Fruit fly (Drosophila melanogaster): Measurements from ENCODE around the gene Gp93.

Gene Gp93

DNA sequence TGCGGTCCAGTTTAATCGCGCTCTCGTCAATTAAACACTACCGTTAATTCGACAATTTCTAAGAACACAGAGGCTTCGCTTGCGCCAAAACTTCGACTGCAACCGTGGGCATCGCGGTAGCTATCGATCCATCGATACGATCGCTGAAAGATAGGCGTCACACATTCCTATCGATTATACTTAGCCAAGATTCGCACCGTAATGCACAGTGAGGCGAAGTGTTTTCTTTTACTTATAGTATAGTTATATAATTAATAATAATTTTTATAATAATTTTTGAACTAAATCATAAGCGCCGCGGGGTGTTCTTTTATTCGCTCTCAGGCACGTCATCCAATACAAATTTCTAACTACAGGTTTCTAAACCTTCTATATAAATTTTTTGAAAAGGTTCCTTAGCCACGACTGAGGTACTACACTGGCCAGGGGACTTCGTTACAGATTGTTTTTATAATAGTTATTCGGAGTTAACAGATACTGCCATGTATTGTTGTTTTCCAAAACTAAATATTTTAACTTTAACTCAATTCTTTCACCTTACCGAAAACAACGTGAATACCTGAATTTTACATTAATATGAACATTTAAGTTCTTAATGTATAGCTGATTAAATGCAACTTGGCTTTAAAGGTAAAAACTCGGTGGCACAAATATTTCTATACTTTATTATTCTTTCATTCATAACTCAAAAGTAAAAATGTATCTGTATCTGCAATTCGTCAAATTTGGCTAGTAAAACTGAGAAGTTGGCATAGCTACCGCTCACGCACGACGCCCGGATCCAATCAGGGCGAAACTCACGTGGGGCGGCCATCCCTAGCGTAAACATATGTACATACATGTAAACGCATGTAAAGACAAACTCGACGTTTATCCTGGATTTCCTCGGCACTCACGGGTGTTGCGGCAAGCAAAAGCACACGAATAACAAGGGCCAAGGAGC, 10.5 kb upstream of the Gp93 start, which contains the start of the genes NSD and BOD1 (continued):
- TF ChIP-seq B-H1 (GFP tag; IDR thresholded peaks at IDR 0.05) (peak; percentile 45; the same call in 2 of the 3 replicates), TFAM (GFP tag; optimal IDR thresholded peaks at IDR 0.05) (no peak), CG6791 (GFP tag; IDR thresholded peaks at IDR 0.05; ENCODE audit: partially characterized antibody) (peak; percentile 98), CG15011 (GFP tag; optimal IDR thresholded peaks at IDR 0.05) (no peak), CG10462 (GFP tag; optimal IDR thresholded peaks at IDR 0.05) (peak; percentile 17), CG8290 (GFP tag; optimal IDR thresholded peaks at IDR 0.05) (no peak), CG8290 (tag; optimal IDR thresholded peaks at IDR 0.05) (no peak), ap (GFP tag; IDR thresholded peaks at IDR 0.05) (no peak), CG15269 (tag; optimal IDR thresholded peaks at IDR 0.05) (peak; percentile 51), lbe (GFP tag; optimal IDR thresholded peaks at IDR 0.05) (no peak), HHEX (GFP tag; optimal IDR thresholded peaks at IDR 0.05) (peak; percentile 28), repo (GFP tag; optimal IDR thresholded peaks at IDR 0.05) (no peak), trem (tag; optimal IDR thresholded peaks at IDR 0.05) (peak; percentile 95), Atf6 (GFP tag; IDR thresholded peaks at IDR 0.05) (no peak), CG9876 (GFP tag; optimal IDR thresholded peaks at IDR 0.05) (peak; percentile 2), sd (tag; optimal IDR thresholded peaks at IDR 0.05) (no peak), mam (GFP tag; optimal IDR thresholded peaks at IDR 0.05) (peak; percentile 57), CG8924 (tag; optimal IDR thresholded peaks at IDR 0.05) (peak; percentile 54), CG2678 (tag; optimal IDR thresholded peaks at IDR 0.05) (peak; percentile 55), Abd-B (GFP tag; optimal IDR thresholded peaks at IDR 0.05) (peak; percentile 61), so (GFP tag; IDR thresholded peaks at IDR 0.05) (no peak), Spps (tag; optimal IDR thresholded peaks at IDR 0.05) (no peak), zen (tag; optimal IDR thresholded peaks at IDR 0.05) (peak; percentile 24), CG10209 (GFP tag; optimal IDR thresholded peaks at IDR 0.05) (peak; percentile 48), ems (GFP tag; optimal IDR thresholded peaks at IDR 0.05) (no peak), jumu (GFP tag; optimal IDR thresholded peaks at IDR 0.05) (peak; percentile 6), crc (GFP tag; optimal IDR thresholded peaks at IDR 0.05) (no peak), lab (GFP tag; optimal IDR thresholded peaks at IDR 0.05) (peak; percentile 42), CG13775 (GFP tag; optimal IDR thresholded peaks at IDR 0.05) (peak; percentile 71), Ssrp (tag; optimal IDR thresholded peaks at IDR 0.05) (peak; percentile 46), bcd (GFP tag; optimal IDR thresholded peaks at IDR 0.05) (peak; percentile 32), CG33557 (GFP tag; optimal IDR thresholded peaks at IDR 0.05) (no peak), CG18764 (GFP tag; optimal IDR thresholded peaks at IDR 0.05) (no peak), CG6813 (GFP tag; optimal IDR thresholded peaks at IDR 0.05) (peak; percentile 21), tio (GFP tag; optimal IDR thresholded peaks at IDR 0.05) (no peak), CG10274 (GFP tag; optimal IDR thresholded peaks at IDR 0.05) (no peak), CG2202 (tag; optimal IDR thresholded peaks at IDR 0.05) (no peak), Vsx1 (GFP tag; optimal IDR thresholded peaks at IDR 0.05) (no peak), knrl (GFP tag; IDR thresholded peaks at IDR 0.05; ENCODE audit: partially characterized antibody) (peak; percentile 93), CG11085 (GFP tag; IDR thresholded peaks at IDR 0.05) (peak; percentile 82), gem (tag; optimal IDR thresholded peaks at IDR 0.05) (peak; percentile 78), dysf (GFP tag; IDR thresholded peaks at IDR 0.05) (peak; percentile 71), CG34376 (GFP tag; optimal IDR thresholded peaks at IDR 0.05) (no peak), Dbx (GFP tag; IDR thresholded peaks at IDR 0.05) (peak; percentile 79), CG5245 (GFP tag; optimal IDR thresholded peaks at IDR 0.05) (no peak), Opbp (GFP tag; IDR thresholded peaks at IDR 0.05; ENCODE audit: partially characterized antibody) (peak; percentile 98), oc (tag; optimal IDR thresholded peaks at IDR 0.05) (no peak), CG1024 (GFP tag; IDR thresholded peaks at IDR 0.05) (0 out of 2 replicates have a peak, but pooled peaks have one; percentile 46)

Data from whole organism, embryonic.